Worm (Caenorhabditis elegans): Measurements from ENCODE around the gene K11D12.12.

- no peak for TF ChIP-seq snpc-4 (tag; optimal IDR thresholded peaks at IDR 0.05)
- TF ChIP-seq nhr-237 (tag; optimal IDR thresholded peaks at IDR 0.05): no peak
- TF ChIP-seq elt-1 (tag; optimal IDR thresholded peaks at IDR 0.05; ENCODE audit: borderline replicate concordance, insufficient read depth): no peak
These were observed 24.4 kb upstream of the K11D12.12 start, which contains the start of gene cpt-4 for ce11 chrV:5027640-5028039.

Measured in whole organism, mixed stage, embryonic.